Worm (Caenorhabditis elegans) whole organism, mixed stage, embryonic: ENCODE measurements around the gene R08A2.9.

ENCODE experiments used
- lin-13 ChIP-seq: fragments of 150-350 bp; optimal IDR thresholded peaks from 2 replicates; lab custom pipeline; 2014; ENCODE audit warnings: missing biosample characterization, missing genetic modification characterization
- lin-32 ChIP-seq: fragments of 200-800 bp; sonication (Bioruptor generic); optimal IDR thresholded peaks from 2 replicates; lab custom pipeline; 2018; ENCODE audit warnings: mild to moderate bottlenecking, missing genetic modification characterization, missing compliant biosample characterization
- mab-5 ChIP-seq: fragments of 150-350 bp; optimal IDR thresholded peaks from 2 replicates; lab custom pipeline; 2014; ENCODE audit warnings: missing biosample characterization, missing genetic modification characterization
- nhr-12 ChIP-seq: fragments of 150-350 bp; optimal IDR thresholded peaks from 2 replicates; lab custom pipeline; 2014; ENCODE audit warnings: missing biosample characterization, missing genetic modification characterization
- nhr-76 ChIP-seq: sonication (generic microtip); optimal IDR thresholded peaks from 2 replicates; lab custom pipeline; 2017; ENCODE audit warnings: missing biosample characterization, missing genetic modification characterization
- snpc-4 ChIP-seq: fragments of 150-350 bp; optimal IDR thresholded peaks from 2 replicates; lab custom pipeline; 2014; ENCODE audit warnings: missing biosample characterization, missing genetic modification characterization
- unc-39 ChIP-seq: fragments of 150-350 bp; optimal IDR thresholded peaks from 2 replicates; lab custom pipeline; 2014; ENCODE audit warnings: missing biosample characterization, missing genetic modification characterization
- unc-62 ChIP-seq: fragments of 150-350 bp; optimal IDR thresholded peaks from 2 replicates; lab custom pipeline; 2014; ENCODE audit warnings: missing biosample characterization, missing genetic modification reagents, missing genetic modification characterization
- ztf-11 ChIP-seq: fragments of 150-350 bp; optimal IDR thresholded peaks from 2 replicates; lab custom pipeline; 2014; ENCODE audit warnings: missing biosample characterization, missing genetic modification characterization

ce11 chrV:14746975-14747374 is 38.9 kb downstream of the R08A2.9 start:
- TF ChIP-seq unc-62 (no peak), snpc-4 (tag; lab: Kevin White, UChicago) (no peak), lin-32 (GFP tag; lab: Kevin White, UChicago) (no peak), ztf-11 (tag; lab: Kevin White, UChicago) (no peak), unc-39 (tag; lab: Kevin White, UChicago) (no peak), lin-13 (no peak), nhr-76 (no peak), mab-5 (tag; lab: Kevin White, UChicago) (no peak), nhr-12 (tag; lab: Kevin White, UChicago) (no peak)
